Fruit fly (Drosophila melanogaster): ENCODE results near the gene CG14452.
A peak's percentile ranks its signal among the peaks of the same experiment; 100 is the strongest.

CG14452 gene

dm6 chr3L:22652425-22652824 lies 43.3 kb upstream of the CG14452 start, which contains the start of gene CG33772:
TSS of gene CG33772 (minus strand) at chr3L:22652525.
- TF ChIP-seq HLH106 (tag; optimal IDR thresholded peaks at IDR 0.05): no peak
- TF ChIP-seq ey (GFP tag; optimal IDR thresholded peaks at IDR 0.05): no peak
- no peak for TF ChIP-seq Sp1 (GFP tag; optimal IDR thresholded peaks at IDR 0.05)
- TF ChIP-seq psq (GFP tag; optimal IDR thresholded peaks at IDR 0.05): no peak
- TF ChIP-seq dsf (GFP tag; optimal IDR thresholded peaks at IDR 0.05; ENCODE audit: borderline replicate concordance): no peak
- no peak for TF ChIP-seq Jra (GFP tag; optimal IDR thresholded peaks at IDR 0.05)
- no peak for TF ChIP-seq brk (GFP tag; optimal IDR thresholded peaks at IDR 0.05)
- no peak for TF ChIP-seq jim (GFP tag; optimal IDR thresholded peaks at IDR 0.05)
- TF ChIP-seq foxo (GFP tag; optimal IDR thresholded peaks at IDR 0.05): no peak
- TF ChIP-seq rgr (GFP tag; optimal IDR thresholded peaks at IDR 0.05): no peak
- no peak for TF ChIP-seq CrebA (GFP tag; optimal IDR thresholded peaks at IDR 0.05; ENCODE audit: borderline replicate concordance)
- TF ChIP-seq Abd-B (GFP tag; optimal IDR thresholded peaks at IDR 0.05): no peak
- no peak for TF ChIP-seq OdsH (GFP tag; optimal IDR thresholded peaks at IDR 0.05)
- TF ChIP-seq pan (optimal IDR thresholded peaks at IDR 0.05): no peak
- no peak for TF ChIP-seq sage (GFP tag; optimal IDR thresholded peaks at IDR 0.05)

- TF ChIP-seq ey (GFP tag; optimal IDR thresholded peaks at IDR 0.05) (peak; percentile 44), Dif (GFP tag; optimal IDR thresholded peaks at IDR 0.05; ENCODE audit: partially characterized antibody) (no peak), psq (GFP tag; optimal IDR thresholded peaks at IDR 0.05) (no peak), fru (GFP tag; optimal IDR thresholded peaks at IDR 0.05) (peak; percentile 25), Sp1 (GFP tag; optimal IDR thresholded peaks at IDR 0.05) (peak; percentile 1), dmrt93B (GFP tag; optimal IDR thresholded peaks at IDR 0.05) (no peak), CG9705 (GFP tag; optimal IDR thresholded peaks at IDR 0.05) (no peak), N (GFP tag; optimal IDR thresholded peaks at IDR 0.05) (no peak), Myc (optimal IDR thresholded peaks at IDR 0.05) (no peak), woc (GFP tag; optimal IDR thresholded peaks at IDR 0.05) (no peak), dl (GFP tag; optimal IDR thresholded peaks at IDR 0.05; ENCODE audit: insufficient read depth in 1 of 2, partially characterized antibody in 2 of 2) (no peak), dsf (GFP tag; optimal IDR thresholded peaks at IDR 0.05; ENCODE audit: borderline replicate concordance) (no peak), rgr (GFP tag; optimal IDR thresholded peaks at IDR 0.05) (peak; percentile 49), h (GFP tag; optimal IDR thresholded peaks at IDR 0.05) (peak; percentile 46), pan (optimal IDR thresholded peaks at IDR 0.05) (no peak), CrebA (GFP tag; optimal IDR thresholded peaks at IDR 0.05; ENCODE audit: borderline replicate concordance) (no peak), foxo (GFP tag; optimal IDR thresholded peaks at IDR 0.05) (peak in 1 of 2 experiments; percentile 8), Rel (GFP tag; optimal IDR thresholded peaks at IDR 0.05) (no peak), Rel (tag; optimal IDR thresholded peaks at IDR 0.05) (no peak), Jra (GFP tag; optimal IDR thresholded peaks at IDR 0.05) (no peak), CG32264 (GFP tag; optimal IDR thresholded peaks at IDR 0.05) (no peak), Abd-B (GFP tag; optimal IDR thresholded peaks at IDR 0.05) (no peak), HLH106 (tag; optimal IDR thresholded peaks at IDR 0.05) (peak; percentile 27), Dfd (GFP tag; optimal IDR thresholded peaks at IDR 0.05) (no peak), sage (GFP tag; optimal IDR thresholded peaks at IDR 0.05) (no peak), Hr83 (GFP tag; optimal IDR thresholded peaks at IDR 0.05; ENCODE audit: poor library complexity, severe bottlenecking) (no peak), br (GFP tag; optimal IDR thresholded peaks at IDR 0.05) (no peak), GATAd (GFP tag; optimal IDR thresholded peaks at IDR 0.05) (no peak), usp (GFP tag; optimal IDR thresholded peaks at IDR 0.05) (no peak), lola (GFP tag; optimal IDR thresholded peaks at IDR 0.05) (no peak), OdsH (GFP tag; optimal IDR thresholded peaks at IDR 0.05) (peak; percentile 11), Hnf4 (GFP tag; optimal IDR thresholded peaks at IDR 0.05) (no peak), sv (GFP tag; optimal IDR thresholded peaks at IDR 0.05) (no peak), Mio (GFP tag; optimal IDR thresholded peaks at IDR 0.05) (no peak), brk (GFP tag; optimal IDR thresholded peaks at IDR 0.05) (no peak), tai (GFP tag; optimal IDR thresholded peaks at IDR 0.05) (no peak), Vsx2 (GFP tag; optimal IDR thresholded peaks at IDR 0.05; ENCODE audit: partially characterized antibody) (no peak), jim (GFP tag; optimal IDR thresholded peaks at IDR 0.05) (no peak), Hr78 (GFP tag; optimal IDR thresholded peaks at IDR 0.05) (no peak)
Measured at dm6 chr3L:22665110-22665509, 30.6 kb upstream of the CG14452 start.

All from whole organism, wandering third instar larva.